Worm (Caenorhabditis elegans) whole organism, L3 larva: ENCODE results near the gene srj-37.

Experiments used
- R02D3.7 ChIP-seq: fragments of 150-350 bp; optimal IDR thresholded peaks from 2 replicates; lab custom pipeline; 2014; ENCODE audit warnings: missing biosample characterization, missing genetic modification characterization
- ZK546.5 ChIP-seq: sonication (generic microtip); optimal IDR thresholded peaks from 2 replicates; lab custom pipeline; 2017; ENCODE audit warnings: missing biosample characterization, missing genetic modification characterization
- ama-1 ChIP-seq: fragments of 150-350 bp; optimal IDR thresholded peaks from 2 replicates; lab custom pipeline; 2018
- ceh-16 ChIP-seq: sonication (generic microtip); optimal IDR thresholded peaks from 2 replicates; lab custom pipeline; 2017; ENCODE audit warnings: missing biosample characterization, missing genetic modification characterization
- ceh-28 ChIP-seq: fragments of 150-350 bp; optimal IDR thresholded peaks from 2 replicates; lab custom pipeline; 2014; ENCODE audit warnings: missing biosample characterization, missing genetic modification reagents, missing genetic modification characterization
- ceh-82 ChIP-seq: fragments of 150-350 bp; optimal IDR thresholded peaks from 2 replicates; lab custom pipeline; 2014; ENCODE audit warnings: missing biosample characterization, missing genetic modification characterization
- ceh-9 ChIP-seq: sonication (generic microtip); optimal IDR thresholded peaks from 2 replicates; lab custom pipeline; 2018; ENCODE audit warnings: missing biosample characterization, missing genetic modification characterization
- daf-12 ChIP-seq: fragments of 150-350 bp; optimal IDR thresholded peaks from 2 replicates; lab custom pipeline; 2014; ENCODE audit warnings: missing biosample characterization, missing genetic modification reagents, missing genetic modification characterization
- egl-5 ChIP-seq: fragments of 150-350 bp; optimal IDR thresholded peaks from 2 replicates; lab custom pipeline; 2017; ENCODE audit warnings: missing biosample characterization, missing genetic modification reagents, missing genetic modification characterization, inconsistent platforms
- elt-1 ChIP-seq: fragments of 150-350 bp; optimal IDR thresholded peaks from 2 replicates; lab custom pipeline; 2014; ENCODE audit warnings: missing biosample characterization, missing genetic modification characterization
- elt-3 ChIP-seq, 3 experiments: fragments of 150-350 bp in 1 of 3; sonication (generic microtip) in 2 of 3; optimal IDR thresholded peaks; 2 replicates in 2 of 3; 4 replicates in 1 of 3; lab custom pipeline; 2014 to 2017; ENCODE audit warnings: missing biosample characterization in 3 of 3, missing genetic modification characterization in 3 of 3
- eor-1 ChIP-seq, 2 experiments: fragments of 150-350 bp; optimal IDR thresholded peaks; 2 replicates each; lab custom pipeline; 2014 to 2018; ENCODE audit warnings: missing biosample characterization in 2 of 2, missing genetic modification characterization in 2 of 2
- fkh-10 ChIP-seq: sonication (generic microtip); optimal IDR thresholded peaks from 2 replicates; lab custom pipeline; 2017; ENCODE audit warnings: missing biosample characterization, missing genetic modification reagents, missing genetic modification characterization
- fos-1 ChIP-seq: fragments of 150-350 bp; optimal IDR thresholded peaks from 2 replicates; lab custom pipeline; 2014; ENCODE audit warnings: missing biosample characterization, missing genetic modification characterization
- jun-1 ChIP-seq: fragments of 150-350 bp; optimal IDR thresholded peaks from 2 replicates; lab custom pipeline; 2014; ENCODE audit warnings: missing biosample characterization, missing genetic modification reagents, missing genetic modification characterization
- lin-15B ChIP-seq: fragments of 150-350 bp; optimal IDR thresholded peaks from 2 replicates; lab custom pipeline; 2014; ENCODE audit warnings: missing biosample characterization, missing genetic modification characterization
- lin-39 ChIP-seq: fragments of 150-350 bp; optimal IDR thresholded peaks from 2 replicates; lab custom pipeline; 2018; ENCODE audit warnings: missing biosample characterization, missing genetic modification reagents, missing genetic modification characterization
- lsy-12 ChIP-seq: sonication (generic microtip); optimal IDR thresholded peaks from 2 replicates; lab custom pipeline; 2016; ENCODE audit warnings: mild to moderate bottlenecking, missing genetic modification characterization, missing compliant biosample characterization
- mdl-1 ChIP-seq: fragments of 150-350 bp; optimal IDR thresholded peaks from 2 replicates; lab custom pipeline; 2014; ENCODE audit warnings: missing biosample characterization, missing genetic modification characterization
- nhr-11 ChIP-seq: fragments of 150-350 bp; optimal IDR thresholded peaks from 2 replicates; lab custom pipeline; 2014; ENCODE audit warnings: missing biosample characterization, missing genetic modification characterization
- nhr-12 ChIP-seq: fragments of 150-350 bp; optimal IDR thresholded peaks from 2 replicates; lab custom pipeline; 2014; ENCODE audit warnings: missing biosample characterization, missing genetic modification characterization
- nhr-23 ChIP-seq: fragments of 150-350 bp; optimal IDR thresholded peaks from 2 replicates; lab custom pipeline; 2014; ENCODE audit warnings: missing biosample characterization, missing genetic modification reagents, missing genetic modification characterization
- nhr-237 ChIP-seq: fragments of 150-350 bp; optimal IDR thresholded peaks from 2 replicates; lab custom pipeline; 2014; ENCODE audit warnings: missing biosample characterization, missing genetic modification characterization
- nhr-25 ChIP-seq: sonication (generic microtip); optimal IDR thresholded peaks from 2 replicates; lab custom pipeline; 2017; ENCODE audit warnings: missing biosample characterization, missing genetic modification characterization
- nhr-28 ChIP-seq: fragments of 150-350 bp; optimal IDR thresholded peaks from 2 replicates; lab custom pipeline; 2014; ENCODE audit warnings: missing biosample characterization, missing genetic modification characterization
- nhr-67 ChIP-seq: fragments of 150-350 bp; optimal IDR thresholded peaks from 2 replicates; lab custom pipeline; 2014; ENCODE audit warnings: missing biosample characterization, missing genetic modification characterization
- nhr-76 ChIP-seq: fragments of 150-350 bp; sonication (generic microtip); optimal IDR thresholded peaks from 5 replicates; lab custom pipeline; 2014; ENCODE audit warnings: missing biosample characterization, missing genetic modification characterization
- nhr-77 ChIP-seq: fragments of 150-350 bp; optimal IDR thresholded peaks from 2 replicates; lab custom pipeline; 2014; ENCODE audit warnings: missing biosample characterization, missing genetic modification characterization
- pha-4 ChIP-seq: fragments of 150-350 bp; optimal IDR thresholded peaks from 2 replicates; lab custom pipeline; 2014; ENCODE audit warnings: missing biosample characterization, missing genetic modification reagents, missing genetic modification characterization
- pqm-1 ChIP-seq: fragments of 150-350 bp; optimal IDR thresholded peaks from 2 replicates; lab custom pipeline; 2017; ENCODE audit warnings: missing biosample characterization, missing genetic modification characterization, inconsistent platforms
- tbx-2 ChIP-seq: sonication (generic microtip); optimal IDR thresholded peaks from 2 replicates; lab custom pipeline; 2016; ENCODE audit warnings: mild to moderate bottlenecking, missing genetic modification characterization, missing compliant biosample characterization
- unc-39 ChIP-seq: sonication (generic microtip); optimal IDR thresholded peaks from 4 replicates; lab custom pipeline; 2017; ENCODE audit warnings: missing biosample characterization, missing genetic modification characterization
- zag-1 ChIP-seq: fragments of 150-350 bp; optimal IDR thresholded peaks from 2 replicates; lab custom pipeline; 2014; ENCODE audit warnings: missing biosample characterization, missing genetic modification characterization
- ztf-4 ChIP-seq: fragments of 150-350 bp; optimal IDR thresholded peaks from 2 replicates; lab custom pipeline; 2014; ENCODE audit warnings: missing biosample characterization, missing genetic modification characterization

Gene srj-37

ce11 chrV:596923-597322 is 41.5 kb upstream of the srj-37 start:
- no peak for TF ChIP-seq R02D3.7
- peak; percentile 88 for TF ChIP-seq elt-1 (tag; lab: Kevin White, UChicago)
- TF ChIP-seq nhr-23 (tag; lab: Kevin White, UChicago) = peak; percentile 59
- TF ChIP-seq nhr-25 (tag; lab: Kevin White, UChicago) = peak; percentile 40

DNA sequence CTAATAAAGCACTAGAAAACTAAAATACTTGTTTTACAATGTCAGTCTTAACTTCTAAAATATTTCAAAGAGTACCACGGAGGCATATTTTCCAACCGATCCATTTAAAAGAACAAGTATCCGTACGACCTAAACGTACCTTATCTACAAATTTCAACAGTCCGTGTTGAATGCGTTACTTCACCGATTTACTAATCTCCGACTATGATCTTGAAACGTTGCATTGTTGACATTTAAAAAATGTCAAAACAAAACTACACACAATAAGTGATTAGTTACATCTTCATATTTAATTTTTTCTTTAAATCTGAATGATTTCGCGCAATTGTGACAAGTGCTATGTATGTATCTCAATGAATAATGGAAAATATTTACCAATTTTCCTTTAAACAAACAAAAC is 40.6 kb upstream of the srj-37 start:
- TF ChIP-seq nhr-23 (tag; lab: Kevin White, UChicago) = peak; percentile 58
- no peak for TF ChIP-seq pqm-1 (tag; lab: Kevin White, UChicago)
- TF ChIP-seq elt-1 (tag; lab: Kevin White, UChicago) = peak; percentile 85
- TF ChIP-seq, all 47 proteins: peak for 2

ce11 chrV:598626-599025 is 39.8 kb upstream of the srj-37 start:
- TF ChIP-seq lin-39 (tag; lab: Kevin White, UChicago) (no peak), nhr-77 (no peak), mdl-1 (tag; lab: Kevin White, UChicago) (no peak), nhr-25 (tag; lab: Kevin White, UChicago) (no peak), ZK546.5 (tag; lab: Kevin White, UChicago) (no peak), jun-1 (tag; lab: Kevin White, UChicago) (no peak), nhr-11 (tag; lab: Kevin White, UChicago) (no peak), fkh-10 (no peak), lsy-12 (no peak)

DNA sequence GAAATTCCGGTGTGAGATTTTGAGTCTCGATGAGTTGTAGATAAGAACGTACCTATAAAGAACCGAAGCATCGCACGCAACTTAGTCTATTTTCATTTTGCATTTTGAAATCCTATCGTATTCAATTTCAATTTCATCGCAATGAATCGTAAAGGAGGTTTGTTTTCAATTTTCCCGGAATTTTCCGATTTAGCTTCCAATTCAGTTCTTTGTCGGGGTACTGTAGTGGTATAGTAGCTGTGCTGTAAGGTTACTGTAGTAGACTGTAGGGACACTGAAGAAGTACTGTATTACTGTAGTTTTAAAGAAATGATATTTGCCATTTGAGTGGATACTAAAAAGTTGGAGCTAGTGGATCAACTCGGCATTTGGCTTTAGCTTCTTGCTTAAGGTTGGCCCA is 38.6 kb upstream of the srj-37 start:
- TF ChIP-seq nhr-77 (no peak), nhr-237 (tag; lab: Kevin White, UChicago) (no peak), egl-5 (tag; lab: Kevin White, UChicago) (no peak), elt-1 (tag; lab: Kevin White, UChicago) (no peak)

DNA sequence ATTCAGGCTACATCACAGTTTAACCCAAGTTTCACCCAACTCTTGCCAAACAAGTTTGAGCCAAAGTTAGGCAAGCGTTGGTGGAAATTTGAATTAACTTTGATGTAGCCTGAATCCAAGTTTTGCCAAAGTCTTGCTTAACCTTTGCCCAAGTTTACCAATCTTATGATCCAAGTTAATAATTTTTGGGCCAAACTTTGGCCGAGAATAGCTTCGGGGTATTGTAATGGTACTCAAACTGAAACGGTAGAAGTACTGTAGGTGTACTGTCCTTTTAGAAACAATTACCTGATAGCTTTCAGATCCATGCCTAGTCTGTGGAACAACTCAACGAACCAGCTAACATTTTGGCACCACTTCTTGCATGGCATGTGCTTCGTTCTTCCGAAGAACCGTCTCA is 38.2 kb upstream of the srj-37 start, which contains the start of gene nhr-251:
Gene nhr-251, plus strand, starts transcription at position 301 of the 400 bp plus-strand sequence.
- TF ChIP-seq nhr-77 (no peak), eor-1 (tag; optimal IDR thresholded peaks at IDR 0.05; lab: Kevin White, UChicago) (no peak), nhr-23 (tag; lab: Kevin White, UChicago) (no peak), lin-15B (no peak), nhr-237 (tag; lab: Kevin White, UChicago) (no peak), zag-1 (tag; lab: Kevin White, UChicago) (no peak), tbx-2 (tag; lab: Kevin White, UChicago) (no peak), nhr-11 (tag; lab: Kevin White, UChicago) (no peak), nhr-76 (no peak), fos-1 (tag; lab: Kevin White, UChicago) (no peak), ceh-28 (no peak), egl-5 (tag; lab: Kevin White, UChicago) (no peak), nhr-12 (tag; lab: Kevin White, UChicago) (no peak), jun-1 (tag; lab: Kevin White, UChicago) (no peak), ceh-16 (tag; lab: Kevin White, UChicago) (no peak), nhr-28 (no peak)

DNA sequence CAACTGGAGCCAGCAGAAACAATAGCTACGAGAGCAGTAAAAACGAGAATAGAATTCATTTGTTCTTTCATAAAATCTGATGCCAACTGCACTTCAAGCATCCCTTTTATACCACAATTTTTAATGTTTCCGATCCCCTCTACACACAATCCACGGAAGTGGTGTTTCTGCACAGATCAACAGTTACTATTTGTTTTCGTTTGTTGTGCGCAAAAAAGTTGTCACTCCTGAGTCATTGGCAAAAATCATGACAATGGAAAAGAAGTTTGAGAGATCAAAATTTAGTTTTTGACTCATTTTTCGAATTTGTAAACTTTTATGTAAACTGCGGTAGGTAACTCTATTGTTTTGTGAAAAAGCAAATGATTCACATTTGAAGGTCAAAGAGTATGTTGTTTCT is 34.3 kb upstream of the srj-37 start, which contains the start of gene srlf-37:
Gene srlf-37, minus strand, starts transcription at position 101 of the 400 bp plus-strand sequence.
- no peak for TF ChIP-seq daf-12
- no peak for TF ChIP-seq ceh-82 (tag; lab: Kevin White, UChicago)
- TF ChIP-seq ama-1 (lab: Kevin White, UChicago) = no peak
- TF ChIP-seq nhr-23 (tag; lab: Kevin White, UChicago) = no peak
- no peak for TF ChIP-seq ceh-9
- no peak for TF ChIP-seq pha-4 (tag; lab: Kevin White, UChicago)
- no peak for TF ChIP-seq ceh-28
- no peak for TF ChIP-seq ztf-4 (tag; lab: Kevin White, UChicago)
- TF ChIP-seq nhr-67 (tag; lab: Kevin White, UChicago) = no peak
- no peak for TF ChIP-seq unc-39 (tag; lab: Kevin White, UChicago)
- TF ChIP-seq elt-3 (tag; optimal IDR thresholded peaks at IDR 0.05; lab: Kevin White, UChicago) = no peak
